Fruit fly (Drosophila melanogaster): ENCODE results near the gene nero.
A peak's percentile ranks its signal among the peaks of the same experiment; 100 is the strongest.

Gene nero

dm6 chr3R:31712585-31712984 lies 34.8 kb downstream of the nero start (continued):
- peak; percentile 42 for TF ChIP-seq Blimp-1 (GFP tag; optimal IDR thresholded peaks at IDR 0.05)
- TF ChIP-seq Sox15 (GFP tag; optimal IDR thresholded peaks at IDR 0.05): no peak
- TF ChIP-seq CG8319 (GFP tag; optimal IDR thresholded peaks at IDR 0.05): no peak
- TF ChIP-seq OdsH (GFP tag; optimal IDR thresholded peaks at IDR 0.05): peak; percentile 14
- no peak for TF ChIP-seq CG11294 (GFP tag; IDR thresholded peaks at IDR 0.05)
- no peak for TF ChIP-seq Sox102F (GFP tag; optimal IDR thresholded peaks at IDR 0.05)
- TF ChIP-seq CG11762 (GFP tag; optimal IDR thresholded peaks at IDR 0.05; ENCODE audit: insufficient read depth): no peak
- no peak for TF ChIP-seq Eip93F (GFP tag; optimal IDR thresholded peaks at IDR 0.05)
- TF ChIP-seq lz (GFP tag; optimal IDR thresholded peaks at IDR 0.05): no peak
- no peak for TF ChIP-seq CG6792 (GFP tag; optimal IDR thresholded peaks at IDR 0.05)
- peak; percentile 1 for TF ChIP-seq CG16779 (tag; optimal IDR thresholded peaks at IDR 0.05)
- TF ChIP-seq CG32006 (GFP tag; optimal IDR thresholded peaks at IDR 0.05): peak; percentile 61
- TF ChIP-seq CG15336 (GFP tag; IDR thresholded peaks at IDR 0.05): 0 out of 2 replicates have a peak, but pooled peaks have one; percentile 38
- TF ChIP-seq dac (GFP tag; optimal IDR thresholded peaks at IDR 0.05): peak; percentile 41
- no peak for TF ChIP-seq esn (GFP tag; optimal IDR thresholded peaks at IDR 0.05)
- TF ChIP-seq Eip75B (GFP tag; optimal IDR thresholded peaks at IDR 0.05): no peak
- no peak for TF ChIP-seq CG11902 (GFP tag; optimal IDR thresholded peaks at IDR 0.05)
- TF ChIP-seq CG9139 (GFP tag; optimal IDR thresholded peaks at IDR 0.05): no peak
- peak; percentile 3 for TF ChIP-seq CG1621 (tag; optimal IDR thresholded peaks at IDR 0.05)
- TF ChIP-seq CG34406 (GFP tag; optimal IDR thresholded peaks at IDR 0.05): no peak

dm6 chr3R:31711270-31712029 lies 35.9 kb downstream of the nero start:
- peak; percentile 8 for TF ChIP-seq Sox14 (GFP tag; optimal IDR thresholded peaks at IDR 0.05)
- TF ChIP-seq CG6276 (GFP tag; optimal IDR thresholded peaks at IDR 0.05): no peak
- TF ChIP-seq CG15336 (GFP tag; IDR thresholded peaks at IDR 0.05): no peak
- TF ChIP-seq Lpt (GFP tag; optimal IDR thresholded peaks at IDR 0.05): no peak
- no peak for TF ChIP-seq CG6792 (GFP tag; optimal IDR thresholded peaks at IDR 0.05)
- no peak for TF ChIP-seq net (GFP tag; optimal IDR thresholded peaks at IDR 0.05)
- TF ChIP-seq acj6 (GFP tag; optimal IDR thresholded peaks at IDR 0.05): no peak
- TF ChIP-seq CG32006 (GFP tag; optimal IDR thresholded peaks at IDR 0.05): peak; percentile 27

dm6 chr3R:31709769-31710168 lies 37.6 kb downstream of the nero start:
- no peak for TF ChIP-seq CG3919 (GFP tag; optimal IDR thresholded peaks at IDR 0.05)
- no peak; the same call in 2 of the 3 replicates for TF ChIP-seq CG8119 (GFP tag; IDR thresholded peaks at IDR 0.05)
- TF ChIP-seq eg (GFP tag; IDR thresholded peaks at IDR 0.05): peak; percentile 46; the same call in 2 of the 3 replicates
- no peak for TF ChIP-seq topi (GFP tag; optimal IDR thresholded peaks at IDR 0.05)
- TF ChIP-seq CG8319 (GFP tag; optimal IDR thresholded peaks at IDR 0.05): no peak
- TF ChIP-seq esn (GFP tag; optimal IDR thresholded peaks at IDR 0.05): no peak
- TF ChIP-seq CG6163 (GFP tag; IDR thresholded peaks at IDR 0.05): no peak
- TF ChIP-seq CG32006 (GFP tag; optimal IDR thresholded peaks at IDR 0.05): peak; percentile 64
- no peak for TF ChIP-seq CG6854 (GFP tag; optimal IDR thresholded peaks at IDR 0.05)
- TF ChIP-seq Hr4 (GFP tag; optimal IDR thresholded peaks at IDR 0.05): peak; percentile 48
- TF ChIP-seq Lpt (GFP tag; optimal IDR thresholded peaks at IDR 0.05): no peak
- no peak for TF ChIP-seq OdsH (GFP tag; optimal IDR thresholded peaks at IDR 0.05)
- TF ChIP-seq CG11902 (GFP tag; optimal IDR thresholded peaks at IDR 0.05): no peak
- no peak for TF ChIP-seq CG31627 (GFP tag; optimal IDR thresholded peaks at IDR 0.05)
- peak; percentile 15 for TF ChIP-seq CG10631 (GFP tag; optimal IDR thresholded peaks at IDR 0.05)
- peak; percentile 16 for TF ChIP-seq Eip78C (GFP tag)
- TF ChIP-seq Ets96B (tag; optimal IDR thresholded peaks at IDR 0.05): no peak
- TF ChIP-seq spab (GFP tag; optimal IDR thresholded peaks at IDR 0.05): no peak
- TF ChIP-seq fd59A (GFP tag; optimal IDR thresholded peaks at IDR 0.05): no peak
- no peak for TF ChIP-seq CG3032 (tag; optimal IDR thresholded peaks at IDR 0.05)
- no peak for TF ChIP-seq Smox (GFP tag; optimal IDR thresholded peaks at IDR 0.05)
- TF ChIP-seq Gug (GFP tag; IDR thresholded peaks at IDR 0.05): no peak
- TF ChIP-seq CG6276 (GFP tag; optimal IDR thresholded peaks at IDR 0.05): peak; percentile 34
- no peak for TF ChIP-seq fd85E (GFP tag; optimal IDR thresholded peaks at IDR 0.05)
- no peak for TF ChIP-seq vri (GFP tag; optimal IDR thresholded peaks at IDR 0.05)
- TF ChIP-seq CG8632 (GFP tag; optimal IDR thresholded peaks at IDR 0.05): no peak
- TF ChIP-seq Ets21C (GFP tag; optimal IDR thresholded peaks at IDR 0.05): no peak
- no peak for TF ChIP-seq CG6808 (GFP tag; optimal IDR thresholded peaks at IDR 0.05)
- TF ChIP-seq CG9139 (GFP tag; optimal IDR thresholded peaks at IDR 0.05): no peak
- TF ChIP-seq Eip93F (GFP tag; optimal IDR thresholded peaks at IDR 0.05): no peak
- TF ChIP-seq dsx (GFP tag; optimal IDR thresholded peaks at IDR 0.05; ENCODE audit: poor library complexity, severe bottlenecking): no peak

Measured in whole organism, prepupa.